Fruit fly (Drosophila melanogaster) whole organism, adult: ENCODE data around the gene Prp5.

Source experiments
- CG11617 ChIP-seq: fragments of 200-800 bp; sonication (Bioruptor generic); optimal IDR thresholded peaks from 2 replicates; lab custom pipeline; 2017; ENCODE audit warnings: mild to moderate bottlenecking, missing biosample characterization, missing genetic modification reagents, missing genetic modification characterization
- CG12768 ChIP-seq: fragments of 200-800 bp; sonication (Bioruptor generic); optimal IDR thresholded peaks from 2 replicates; lab custom pipeline; 2017; ENCODE audit warnings: missing biosample characterization, missing genetic modification characterization, mild to moderate bottlenecking, moderate library complexity, missing genetic modification reagents
- CG14711 ChIP-seq: fragments of 200-800 bp; sonication (Bioruptor generic); optimal IDR thresholded peaks from 2 replicates; lab custom pipeline; 2018; ENCODE audit warnings: missing biosample characterization, mild to moderate bottlenecking, missing genetic modification characterization, moderate library complexity
- CG1620 ChIP-seq: fragments of 200-800 bp; sonication (Bioruptor generic); optimal IDR thresholded peaks from 2 replicates; lab custom pipeline; 2016; ENCODE audit warnings: missing biosample characterization, missing genetic modification characterization
- CG33017 ChIP-seq: fragments of 200-800 bp; sonication (Bioruptor generic); optimal IDR thresholded peaks from 2 replicates; lab custom pipeline; 2018; ENCODE audit warnings: missing biosample characterization, mild to moderate bottlenecking, missing genetic modification characterization, moderate library complexity
- CG5204 ChIP-seq: fragments of 200-800 bp; sonication (Bioruptor generic); optimal IDR thresholded peaks from 2 replicates; lab custom pipeline; 2016; ENCODE audit warnings: missing biosample characterization, missing genetic modification characterization
- CG7045 ChIP-seq: fragments of 200-800 bp; sonication (Bioruptor generic); optimal IDR thresholded peaks from 2 replicates; lab custom pipeline; 2017; ENCODE audit warnings: missing biosample characterization, mild to moderate bottlenecking, missing genetic modification characterization
- CG7101 ChIP-seq: fragments of 200-800 bp; sonication (Bioruptor generic); optimal IDR thresholded peaks from 2 replicates; lab custom pipeline; 2018; ENCODE audit warnings: missing biosample characterization, mild to moderate bottlenecking, missing genetic modification characterization, moderate library complexity
- Clk ChIP-seq: fragments of 200-800 bp; sonication (Bioruptor generic); optimal IDR thresholded peaks from 2 replicates; lab custom pipeline; 2017; ENCODE audit warnings: missing biosample characterization, missing genetic modification characterization
- Crg-1 ChIP-seq: fragments of 200-800 bp; sonication (Bioruptor generic); optimal IDR thresholded peaks from 2 replicates; lab custom pipeline; 2016; ENCODE audit warnings: missing biosample characterization, missing genetic modification characterization
- Hr96 ChIP-seq: fragments of 200-800 bp; sonication (Bioruptor generic); optimal IDR thresholded peaks from 2 replicates; lab custom pipeline; 2016; ENCODE audit warnings: missing biosample characterization, missing genetic modification characterization
- Mnt ChIP-seq: fragments of 200-800 bp; sonication (Bioruptor generic); optimal IDR thresholded peaks from 2 replicates; lab custom pipeline; 2016; ENCODE audit warnings: missing biosample characterization, mild to moderate bottlenecking, missing genetic modification characterization
- bab1 ChIP-seq: fragments of 200-800 bp; sonication (Bioruptor generic); optimal IDR thresholded peaks from 3 replicates; lab custom pipeline; 2019; ENCODE audit warnings: missing biosample characterization, mild to moderate bottlenecking, missing genetic modification characterization, moderate library complexity
- cic ChIP-seq: fragments of 200-800 bp; sonication (Bioruptor generic); optimal IDR thresholded peaks from 2 replicates; lab custom pipeline; 2017; ENCODE audit warnings: missing biosample characterization, mild to moderate bottlenecking, missing genetic modification characterization, moderate library complexity
- cnc ChIP-seq, 2 experiments: fragments of >200 bp; optimal IDR thresholded peaks; 2 replicates each; lab custom pipeline; 2017
- kay ChIP-seq: fragments of 200-800 bp; sonication (Bioruptor generic); peaks from one replicate; lab custom pipeline; 2016; ENCODE audit warnings: missing biosample characterization, missing genetic modification characterization, borderline replicate concordance
- ovo ChIP-seq: fragments of 200-800 bp; sonication (Bioruptor generic); optimal IDR thresholded peaks from 2 replicates; lab custom pipeline; 2016; ENCODE audit warnings: missing biosample characterization, missing genetic modification characterization
- pad ChIP-seq: fragments of 200-800 bp; sonication (Bioruptor generic); optimal IDR thresholded peaks from 3 replicates; lab custom pipeline; 2017; ENCODE audit warnings: missing biosample characterization, missing genetic modification characterization, mild to moderate bottlenecking, moderate library complexity, missing genetic modification reagents
- tj ChIP-seq: fragments of 200-800 bp; sonication (Bioruptor generic); optimal IDR thresholded peaks from 3 replicates; lab custom pipeline; 2017; ENCODE audit warnings: missing biosample characterization, mild to moderate bottlenecking, missing genetic modification characterization, moderate library complexity
- toe ChIP-seq: fragments of 200-800 bp; sonication (Bioruptor generic); optimal IDR thresholded peaks from 2 replicates; lab custom pipeline; 2016; ENCODE audit warnings: missing biosample characterization, missing genetic modification characterization

The Prp5 gene

DNA sequence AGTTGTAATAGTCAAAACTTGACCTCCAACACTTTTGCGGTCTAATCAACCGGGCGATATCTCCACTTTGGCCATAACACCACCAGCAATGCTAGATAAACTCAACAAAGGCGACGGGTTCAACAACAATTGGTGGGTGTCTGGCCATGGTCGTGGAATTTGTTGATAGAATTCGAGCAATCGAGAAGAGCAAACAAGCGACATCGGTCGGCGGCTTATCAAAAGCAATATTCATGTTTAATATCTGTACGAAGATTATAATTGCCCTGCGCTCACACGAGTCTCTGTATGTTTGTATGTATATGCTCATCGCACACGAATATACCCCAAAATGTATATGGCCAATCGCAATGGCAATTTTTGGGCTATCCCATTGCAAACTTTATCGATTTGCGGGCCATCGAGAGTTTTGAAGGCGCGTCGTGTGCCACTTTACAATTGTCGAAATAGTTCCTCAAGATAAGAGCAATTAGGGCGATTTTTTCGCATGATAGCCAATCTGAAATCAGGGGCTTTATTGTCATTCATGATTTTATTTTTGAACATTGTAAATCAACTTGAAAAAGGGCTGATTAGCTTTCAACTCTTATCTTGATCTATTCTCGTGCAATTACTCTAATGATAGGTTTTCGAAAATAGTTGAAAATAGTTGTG lies 37.4 kb upstream of the Prp5 start:
- TF ChIP-seq CG12768 (no peak), CG5204 (GFP tag; lab: Kevin White, UChicago) (no peak), cic (GFP tag; lab: Kevin White, UChicago) (no peak), bab1 (GFP tag; lab: Kevin White, UChicago) (no peak), Mnt (GFP tag; lab: Kevin White, UChicago) (no peak), ovo (no peak), Clk (no peak), kay (GFP tag; lab: Kevin White, UChicago) (no peak), CG7101 (no peak), toe (GFP tag; lab: Kevin White, UChicago) (no peak), CG7045 (no peak)

DNA sequence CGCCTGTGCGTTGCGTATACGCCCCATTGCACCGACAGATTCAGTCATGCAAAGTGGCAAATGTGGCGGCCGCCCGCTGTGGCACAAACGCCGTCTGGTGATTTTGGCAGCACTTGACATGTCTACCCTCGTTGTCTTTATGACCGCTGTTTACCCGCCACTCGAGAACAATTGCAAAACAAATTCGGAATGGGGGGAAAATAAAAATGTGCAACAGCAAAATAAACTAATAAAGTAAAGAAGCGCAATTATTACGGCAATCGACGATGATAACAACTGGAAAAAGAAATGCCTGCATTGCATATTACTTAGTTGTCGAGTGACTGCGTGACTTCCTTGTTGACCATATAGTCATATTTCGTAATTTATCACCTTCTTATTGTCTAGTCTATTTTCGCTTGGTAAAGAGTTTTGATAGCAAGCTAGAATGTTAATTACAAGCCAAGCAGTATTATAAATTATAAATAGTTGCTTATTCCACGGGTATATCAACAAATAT lies 36.5 kb upstream of the Prp5 start:
- peak; percentile 85 for TF ChIP-seq kay (GFP tag; lab: Kevin White, UChicago)
- TF ChIP-seq CG7045: peak; percentile 36
- peak; percentile 51 for TF ChIP-seq Crg-1 (GFP tag; lab: Kevin White, UChicago)
- peak; percentile 23 for TF ChIP-seq CG33017 (tag; lab: Kevin White, UChicago)
- no peak for TF ChIP-seq cnc (optimal IDR thresholded peaks at IDR 0.05; lab: Kevin White, UChicago)
- no peak for TF ChIP-seq Clk
- peak; percentile 41 for TF ChIP-seq CG11617 (GFP tag; lab: Kevin White, UChicago)
- TF ChIP-seq CG7101: peak; percentile 58
- no peak for TF ChIP-seq CG5204 (GFP tag; lab: Kevin White, UChicago)
- peak; percentile 74 for TF ChIP-seq cic (GFP tag; lab: Kevin White, UChicago)
- TF ChIP-seq tj (GFP tag; lab: Kevin White, UChicago): peak; percentile 93
- peak; percentile 57 for TF ChIP-seq bab1 (GFP tag; lab: Kevin White, UChicago)
- TF ChIP-seq pad: peak; percentile 33
- TF ChIP-seq CG12768: peak; percentile 17
- peak; percentile 47 for TF ChIP-seq CG1620 (GFP tag; lab: Kevin White, UChicago)
- peak; percentile 17 for TF ChIP-seq Mnt (GFP tag; lab: Kevin White, UChicago)
- TF ChIP-seq ovo: peak; percentile 42
- TF ChIP-seq CG14711 (tag; lab: Kevin White, UChicago): peak; percentile 25
- TF ChIP-seq Hr96: no peak
- TF ChIP-seq toe (GFP tag; lab: Kevin White, UChicago): no peak

DNA sequence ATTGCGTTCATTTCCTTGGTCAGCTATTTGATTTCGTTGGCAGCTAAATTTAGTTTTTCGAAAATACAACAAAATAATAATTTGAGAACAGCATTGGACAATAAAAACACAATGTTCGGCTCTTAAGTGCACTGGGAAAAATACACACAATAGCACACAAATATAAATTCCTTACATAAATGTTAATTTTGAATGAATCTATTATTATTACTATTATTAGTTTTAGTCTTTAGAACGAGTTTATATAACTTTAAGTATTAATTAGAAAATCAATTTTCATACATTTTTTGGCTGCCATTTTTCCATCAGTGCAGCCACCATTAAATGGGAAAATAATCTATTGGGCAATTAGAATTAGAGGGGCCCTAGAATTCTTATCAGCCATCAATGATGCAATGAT lies 35.1 kb upstream of the Prp5 start:
- no peak for TF ChIP-seq CG7045
- TF ChIP-seq CG14711 (tag; lab: Kevin White, UChicago): peak; percentile 2

DNA sequence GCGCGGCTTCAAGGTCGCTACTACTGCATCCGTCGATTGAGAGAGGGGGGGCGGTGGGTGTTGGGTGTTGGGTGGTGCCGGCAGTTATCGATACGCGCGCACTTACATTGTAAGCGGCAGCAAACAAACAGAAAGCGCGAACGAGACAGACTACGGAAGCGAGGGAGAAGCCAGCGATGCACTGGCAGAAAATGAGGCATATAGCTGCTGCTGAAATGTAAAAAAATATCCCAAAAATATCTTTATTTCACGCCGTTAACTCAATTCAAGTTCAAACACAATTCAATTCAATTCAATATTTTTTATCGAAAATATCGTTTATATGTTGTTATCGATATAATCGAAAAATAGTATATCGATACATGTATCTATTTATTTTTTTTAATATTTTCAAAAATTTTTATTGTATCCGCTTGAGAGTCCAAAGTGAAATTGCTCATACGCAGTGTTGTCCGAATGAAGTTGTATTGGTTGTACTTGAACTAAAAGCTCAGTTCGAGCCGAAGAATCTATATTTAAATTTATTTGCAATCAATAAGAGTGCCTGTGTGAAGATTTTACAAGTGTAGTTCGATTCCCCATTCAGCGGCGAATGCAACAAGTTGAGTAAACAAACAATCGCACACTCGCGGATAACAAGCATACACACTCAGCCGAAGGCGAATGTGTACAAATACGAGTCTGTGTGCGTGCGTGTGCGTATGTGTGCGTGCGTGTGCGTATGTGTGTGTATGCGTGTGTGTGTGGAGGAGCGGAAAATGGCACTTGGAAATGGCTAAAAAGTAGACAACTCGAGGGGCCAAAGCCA lies 32.7 kb upstream of the Prp5 start:
- TF ChIP-seq CG7045 (peak; percentile 80), toe (GFP tag; lab: Kevin White, UChicago) (peak; percentile 61), CG12768 (peak; percentile 70), CG5204 (GFP tag; lab: Kevin White, UChicago) (peak; percentile 73), CG33017 (tag; lab: Kevin White, UChicago) (peak; percentile 46), Mnt (GFP tag; lab: Kevin White, UChicago) (no peak), Hr96 (peak; percentile 79), CG7101 (peak; percentile 87), CG1620 (GFP tag; lab: Kevin White, UChicago) (peak; percentile 47), ovo (peak; percentile 75), bab1 (GFP tag; lab: Kevin White, UChicago) (peak; percentile 62), tj (GFP tag; lab: Kevin White, UChicago) (peak; percentile 70), cnc (optimal IDR thresholded peaks at IDR 0.05; lab: Kevin White, UChicago) (no peak), CG11617 (GFP tag; lab: Kevin White, UChicago) (peak; percentile 94), Clk (peak; percentile 55), CG14711 (tag; lab: Kevin White, UChicago) (peak; percentile 68), pad (peak; percentile 79), cic (GFP tag; lab: Kevin White, UChicago) (peak; percentile 58), Crg-1 (GFP tag; lab: Kevin White, UChicago) (peak; percentile 21), kay (GFP tag; lab: Kevin White, UChicago) (peak; percentile 75)

DNA sequence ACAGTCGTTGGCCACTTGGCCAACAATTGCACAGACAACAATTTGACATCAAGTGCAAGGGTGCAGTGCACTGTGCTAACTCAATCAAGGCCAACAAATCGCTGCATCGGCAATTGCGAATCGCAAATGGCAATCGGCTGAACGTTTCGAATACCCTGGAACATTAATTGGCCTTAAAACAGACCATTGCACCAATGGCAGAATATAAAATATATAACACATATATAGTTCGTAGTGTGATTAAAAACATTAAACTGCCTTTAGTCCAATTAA lies 32.2 kb upstream of the Prp5 start:
- peak; percentile 78 for TF ChIP-seq tj (GFP tag; lab: Kevin White, UChicago)
- TF ChIP-seq Hr96: no peak

DNA sequence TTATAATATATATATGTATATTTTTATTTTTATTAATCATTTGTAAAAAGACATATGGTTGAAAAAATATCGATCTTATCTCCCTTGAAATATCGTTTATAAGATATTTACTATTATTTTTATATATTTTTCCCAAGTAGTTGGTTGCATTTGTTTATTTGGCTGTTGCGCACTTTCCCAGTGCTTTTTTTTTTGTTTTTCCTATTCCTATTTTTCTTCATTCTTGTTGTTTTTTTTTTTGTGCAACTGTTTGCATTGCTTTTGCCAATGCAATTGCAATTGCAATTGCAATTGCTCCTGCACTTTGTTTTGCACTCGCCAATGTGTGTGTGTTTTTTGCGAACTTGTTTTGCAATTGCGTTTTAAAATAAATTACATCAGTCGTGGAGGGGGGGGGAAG lies 31.6 kb upstream of the Prp5 start:
- no peak for TF ChIP-seq pad
- TF ChIP-seq Clk: no peak
- no peak for TF ChIP-seq CG12768
- TF ChIP-seq CG33017 (tag; lab: Kevin White, UChicago): no peak
- no peak for TF ChIP-seq CG5204 (GFP tag; lab: Kevin White, UChicago)
- no peak for TF ChIP-seq Crg-1 (GFP tag; lab: Kevin White, UChicago)
- TF ChIP-seq tj (GFP tag; lab: Kevin White, UChicago): no peak
- TF ChIP-seq Mnt (GFP tag; lab: Kevin White, UChicago): no peak
- TF ChIP-seq CG7045: no peak
